Fruit fly (Drosophila melanogaster) S2 (cell line): ENCODE results near the gene Ptp61F.

Experiments
- CG8478 ChIP-seq: fragments of >200 bp; optimal IDR thresholded peaks from 2 replicates; lab custom pipeline; 2018
- CTCF ChIP-seq, 2 experiments: fragments of >200 bp; optimal IDR thresholded peaks; 2 replicates each; lab custom pipeline; 2018

The Ptp61F gene

DNA sequence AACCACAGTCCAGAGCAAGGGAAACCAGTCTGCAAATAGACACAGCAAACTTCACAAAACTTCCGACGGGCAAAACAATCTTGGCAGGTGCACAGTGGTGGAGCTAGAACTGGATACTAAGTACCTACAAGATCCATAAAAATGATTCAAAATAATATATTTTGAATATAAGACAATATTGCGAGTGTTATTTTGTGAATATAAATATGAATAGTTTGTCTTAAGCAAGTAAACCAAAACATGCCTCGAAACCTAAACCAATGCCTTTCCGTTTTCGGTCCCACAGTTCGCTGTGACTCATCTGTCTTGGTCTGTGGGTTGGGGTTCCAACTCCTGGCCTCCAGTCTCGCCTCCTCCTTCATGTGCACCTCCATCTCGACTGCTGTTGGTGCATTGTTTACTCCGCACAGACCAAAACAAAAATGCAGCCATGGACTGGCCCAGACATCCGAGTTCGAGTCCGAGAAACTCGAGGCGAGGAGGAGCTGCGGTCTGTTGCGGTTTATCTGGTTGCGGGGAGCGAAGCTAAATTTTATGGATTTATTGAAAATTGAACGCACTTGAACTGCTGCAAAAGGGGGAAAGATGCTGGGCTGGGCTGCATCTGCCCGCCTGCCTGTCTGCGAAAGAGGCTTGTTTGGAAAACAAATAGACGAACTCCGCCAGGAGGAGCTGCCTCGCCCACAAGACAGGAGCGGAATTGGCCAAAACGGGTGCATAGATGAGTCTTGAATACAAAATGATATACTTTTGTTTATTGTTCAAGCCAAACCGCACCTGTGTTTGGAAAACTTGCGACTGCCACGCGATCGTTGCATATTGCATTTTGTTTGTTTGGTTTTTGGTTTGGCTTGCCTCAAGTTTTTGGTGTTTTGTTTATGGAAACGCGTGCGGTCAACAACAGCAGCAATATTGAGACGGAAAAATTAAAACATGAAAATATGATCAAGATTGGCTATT, 82.8 kb downstream of the Ptp61F start:
- TF ChIP-seq CTCF (optimal IDR thresholded peaks at IDR 0.05; lab: Kevin White, UChicago) (no peak), CG8478 (lab: Kevin White, UChicago) (no peak)

DNA sequence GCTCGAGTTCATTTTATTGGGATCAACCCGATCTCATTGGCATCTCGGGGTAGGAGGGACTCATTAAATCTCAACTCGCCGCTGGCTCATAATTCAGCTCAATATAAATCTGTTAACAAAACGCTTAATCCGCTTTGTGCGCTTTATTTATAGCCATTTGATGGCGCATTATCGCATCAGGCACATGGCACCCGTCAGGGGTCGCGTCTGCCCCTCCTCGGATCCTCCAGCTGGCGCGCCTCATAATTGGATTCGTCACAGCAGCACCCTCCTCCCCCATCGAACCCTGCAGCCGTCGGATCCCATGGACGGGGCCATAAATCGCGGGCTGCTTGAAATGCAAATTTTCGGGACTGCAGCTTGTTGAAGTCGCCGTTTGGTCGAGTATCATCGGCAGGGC, 84.6 kb downstream of the Ptp61F start:
- TF ChIP-seq CG8478 (lab: Kevin White, UChicago) = no peak
- no peak for TF ChIP-seq CTCF (optimal IDR thresholded peaks at IDR 0.05; lab: Kevin White, UChicago)

DNA sequence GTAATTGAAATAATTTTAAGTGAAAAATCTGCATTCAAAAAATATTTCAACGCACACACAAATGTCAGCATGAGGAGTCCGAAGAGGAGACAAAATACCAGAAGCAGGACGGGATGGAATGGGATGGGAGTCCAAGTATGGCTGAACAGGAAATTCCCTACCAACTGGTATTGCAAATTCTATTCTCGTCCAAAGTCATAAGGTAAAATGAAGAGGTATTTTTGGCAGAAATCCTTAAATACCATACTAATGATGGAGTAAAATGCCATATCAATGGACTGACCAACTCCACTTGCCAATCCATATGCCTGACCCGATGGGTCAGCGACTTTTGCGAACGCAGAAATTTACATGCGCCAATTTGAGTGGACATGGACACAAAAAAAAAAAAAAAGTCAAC, 86.2 kb downstream of the Ptp61F start:
- TF ChIP-seq CG8478 (lab: Kevin White, UChicago) (no peak), CTCF (optimal IDR thresholded peaks at IDR 0.05; lab: Kevin White, UChicago) (no peak)

DNA sequence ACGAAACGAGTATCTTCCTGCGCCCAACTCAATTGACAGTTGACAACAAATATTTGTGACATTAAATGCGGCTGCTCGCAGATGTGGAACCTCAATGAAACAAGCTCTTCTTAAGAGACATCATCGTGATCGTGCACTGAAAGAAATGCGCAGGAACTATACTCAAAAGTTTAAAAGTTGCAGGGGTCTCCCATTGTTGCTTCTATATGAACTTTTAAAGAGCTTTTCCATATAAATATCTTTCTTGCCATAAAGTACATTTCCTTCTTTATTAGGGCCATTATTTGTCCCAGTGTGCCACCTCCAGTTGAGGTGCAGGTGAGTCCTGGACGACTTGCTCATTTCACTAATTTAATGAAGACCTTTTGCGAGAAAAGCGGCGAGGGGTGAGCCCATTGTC, 87.0 kb downstream of the Ptp61F start:
- TF ChIP-seq CTCF (optimal IDR thresholded peaks at IDR 0.05; lab: Kevin White, UChicago) = no peak
- TF ChIP-seq CG8478 (lab: Kevin White, UChicago) = no peak

DNA sequence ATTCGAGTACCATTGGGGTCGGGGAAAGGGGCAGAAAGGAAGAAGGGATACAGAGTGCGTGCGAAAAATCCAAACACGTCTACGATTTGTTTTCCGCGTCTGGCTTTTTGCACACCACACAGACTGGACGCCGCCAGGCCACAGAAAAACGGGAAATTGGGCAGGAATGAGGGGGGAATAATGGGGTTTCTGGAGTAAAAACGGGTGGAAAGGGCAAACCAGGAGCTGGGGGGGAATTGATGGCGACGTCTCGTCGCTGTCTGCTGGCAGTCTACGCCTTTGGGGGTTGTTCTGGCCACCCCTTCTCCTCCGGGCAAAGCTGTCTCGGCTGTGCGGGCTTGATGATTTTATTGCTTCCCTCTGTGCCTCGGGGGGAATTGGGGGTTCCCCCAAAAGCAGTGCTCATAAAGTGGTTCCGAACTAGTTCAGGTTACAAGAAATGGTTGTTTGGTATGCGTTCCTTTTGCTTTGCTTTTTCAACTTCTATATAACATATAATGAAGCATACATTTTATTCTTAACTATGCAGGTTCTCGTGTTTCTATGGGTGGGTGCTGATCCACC, 89.3 kb downstream of the Ptp61F start:
- TF ChIP-seq CG8478 (lab: Kevin White, UChicago) = no peak
- no peak for TF ChIP-seq CTCF (optimal IDR thresholded peaks at IDR 0.05; lab: Kevin White, UChicago)

DNA sequence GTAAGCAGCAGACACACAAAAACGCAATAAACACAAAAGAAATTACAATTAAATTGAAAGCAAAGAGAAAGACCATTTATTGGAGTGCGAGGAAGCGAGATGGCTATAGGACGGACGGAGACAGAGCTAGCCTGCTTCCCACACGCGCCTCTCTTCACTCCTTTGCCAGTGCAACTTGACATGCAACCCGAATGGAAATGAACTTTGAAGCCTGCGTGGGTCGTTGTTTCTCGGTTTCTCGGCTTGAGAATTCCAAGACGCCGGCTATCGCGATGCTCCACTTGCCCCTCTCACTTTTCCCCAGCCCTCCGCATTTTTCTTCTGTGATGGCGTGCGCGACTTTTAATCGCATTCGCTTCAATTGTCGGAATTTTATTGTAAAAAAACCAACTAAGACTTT, 94.1 kb downstream of the Ptp61F start:
- no peak for TF ChIP-seq CTCF (optimal IDR thresholded peaks at IDR 0.05; lab: Kevin White, UChicago)
- TF ChIP-seq CG8478 (lab: Kevin White, UChicago) = no peak

DNA sequence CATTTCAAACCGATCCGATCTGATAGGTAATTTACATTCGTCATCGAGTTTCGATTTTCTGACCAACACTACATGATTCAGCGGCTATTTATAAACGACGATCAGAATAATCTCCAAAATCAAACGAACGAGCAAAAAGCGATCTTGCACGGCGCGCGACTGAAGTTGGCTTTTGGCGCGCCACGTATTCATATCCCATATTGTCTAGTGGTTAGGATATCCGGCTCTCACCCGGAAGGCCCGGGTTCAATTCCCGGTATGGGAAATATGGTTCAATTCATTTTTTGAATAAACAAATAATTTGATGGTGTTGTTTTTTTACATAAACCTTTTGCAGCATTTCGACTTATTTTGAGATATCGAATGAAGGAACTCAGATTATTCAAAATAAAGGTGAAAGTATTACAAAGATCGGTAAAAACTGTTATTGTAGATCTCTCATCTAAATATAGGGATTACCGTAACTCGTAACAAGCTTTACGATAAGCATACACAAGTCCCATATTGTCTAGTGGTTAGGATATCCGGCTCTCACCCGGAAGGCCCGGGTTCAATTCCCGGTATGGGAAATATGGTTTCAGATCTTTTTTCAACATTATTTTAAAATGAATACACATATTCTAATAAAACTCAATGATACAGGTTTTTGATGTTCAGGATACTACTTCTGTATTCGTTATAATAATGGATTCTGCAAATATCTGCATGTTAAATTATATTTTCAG, 95.2 kb downstream of the Ptp61F start:
- no peak for TF ChIP-seq CG8478 (lab: Kevin White, UChicago)
- TF ChIP-seq CTCF (optimal IDR thresholded peaks at IDR 0.05; lab: Kevin White, UChicago) = no peak

DNA sequence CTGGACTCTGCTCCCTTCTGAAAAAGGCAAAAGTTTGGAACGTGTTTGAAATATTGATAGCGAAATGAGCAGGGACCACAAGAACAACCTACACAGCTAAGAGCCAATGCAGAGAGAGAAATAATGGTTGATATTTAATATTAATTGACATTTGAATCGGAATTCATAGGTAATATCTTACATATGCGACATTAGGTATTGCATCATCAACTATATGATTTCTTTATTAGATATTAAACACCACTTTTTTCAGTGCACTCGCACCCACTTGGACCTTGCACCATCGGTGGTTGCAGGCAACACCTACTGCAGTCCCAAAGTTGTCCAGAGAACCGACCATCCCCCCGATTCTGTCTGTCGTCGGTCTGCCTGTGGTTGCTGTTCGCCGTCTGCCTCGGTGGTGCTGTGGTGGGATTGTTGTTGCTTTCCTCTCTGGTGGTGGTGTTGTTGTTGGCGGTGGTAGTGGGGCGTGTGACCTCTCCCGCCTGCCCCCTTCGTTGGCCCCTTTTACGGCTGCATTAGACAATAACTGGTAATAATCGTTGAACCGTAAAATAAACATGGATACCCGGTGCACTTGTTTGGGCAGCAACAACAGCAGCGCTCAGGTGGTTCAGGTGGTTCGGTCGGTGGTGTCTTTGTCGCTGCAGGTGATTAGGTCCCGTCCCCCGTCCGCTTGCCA, 96.1 kb downstream of the Ptp61F start:
- TF ChIP-seq CG8478 (lab: Kevin White, UChicago) = no peak
- TF ChIP-seq CTCF (optimal IDR thresholded peaks at IDR 0.05; lab: Kevin White, UChicago) = no peak

DNA sequence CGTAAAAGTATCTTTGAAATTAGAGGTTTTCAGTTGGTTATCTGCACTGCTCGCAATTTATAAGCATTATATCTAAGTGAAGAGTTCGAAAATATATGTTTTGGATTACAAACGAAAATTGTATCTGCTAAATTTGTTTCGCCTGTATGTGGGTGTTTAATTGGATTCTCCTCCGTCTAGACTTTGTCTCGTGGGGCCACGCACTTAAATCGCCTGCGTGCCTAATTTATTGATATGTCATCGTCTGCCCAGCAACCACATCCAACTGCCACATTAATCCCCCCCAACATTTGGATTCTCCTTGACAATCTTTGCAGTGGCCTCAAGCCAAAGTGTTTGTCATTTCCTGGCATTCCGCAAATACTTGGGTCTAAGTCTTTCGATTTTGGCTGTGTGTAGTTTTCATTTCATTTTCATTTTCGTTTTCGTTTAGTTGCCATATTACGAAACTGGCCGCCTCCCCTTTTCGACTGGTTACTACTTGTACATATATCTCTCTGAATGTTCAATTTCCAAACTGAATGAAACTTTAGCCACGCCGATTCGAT, 96.9 kb downstream of the Ptp61F start:
- TF ChIP-seq CTCF (optimal IDR thresholded peaks at IDR 0.05; lab: Kevin White, UChicago) = no peak

DNA sequence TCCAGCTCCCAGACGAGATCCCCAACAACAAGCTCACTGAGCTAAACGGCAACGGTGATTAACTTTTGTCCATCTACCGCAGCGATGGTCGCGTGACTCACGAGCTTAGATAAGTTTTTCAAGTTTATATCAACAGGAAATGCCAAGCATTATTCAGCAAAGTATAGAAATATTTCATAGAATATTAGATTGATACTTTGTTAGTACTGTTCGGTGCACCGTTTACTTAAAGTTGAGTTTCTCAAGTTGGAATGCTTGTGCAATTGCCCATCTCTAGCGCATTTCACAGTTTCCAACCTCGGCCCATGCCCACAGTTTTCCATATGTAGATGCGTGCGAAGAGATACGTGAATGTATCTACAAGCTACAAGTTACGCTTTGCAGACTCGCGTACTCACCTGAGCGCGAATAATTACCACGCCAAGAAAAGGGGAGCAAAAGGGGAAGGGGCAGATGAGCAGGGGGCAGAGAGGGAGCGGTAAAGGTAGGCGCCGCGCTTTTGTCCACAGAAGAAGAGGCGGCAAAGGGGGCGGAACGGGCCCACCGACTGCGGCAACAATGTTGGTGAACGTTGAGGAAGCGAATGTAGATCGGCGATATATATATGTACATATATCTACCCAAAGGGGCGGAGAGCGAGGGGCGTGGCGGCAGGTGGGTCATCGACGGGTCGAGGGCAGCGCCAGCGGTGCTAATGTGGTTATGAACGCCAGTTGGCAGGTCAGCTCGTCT, 98.9 kb downstream of the Ptp61F start:
- TF ChIP-seq CTCF (optimal IDR thresholded peaks at IDR 0.05; lab: Kevin White, UChicago) (no peak), CG8478 (lab: Kevin White, UChicago) (no peak)

DNA sequence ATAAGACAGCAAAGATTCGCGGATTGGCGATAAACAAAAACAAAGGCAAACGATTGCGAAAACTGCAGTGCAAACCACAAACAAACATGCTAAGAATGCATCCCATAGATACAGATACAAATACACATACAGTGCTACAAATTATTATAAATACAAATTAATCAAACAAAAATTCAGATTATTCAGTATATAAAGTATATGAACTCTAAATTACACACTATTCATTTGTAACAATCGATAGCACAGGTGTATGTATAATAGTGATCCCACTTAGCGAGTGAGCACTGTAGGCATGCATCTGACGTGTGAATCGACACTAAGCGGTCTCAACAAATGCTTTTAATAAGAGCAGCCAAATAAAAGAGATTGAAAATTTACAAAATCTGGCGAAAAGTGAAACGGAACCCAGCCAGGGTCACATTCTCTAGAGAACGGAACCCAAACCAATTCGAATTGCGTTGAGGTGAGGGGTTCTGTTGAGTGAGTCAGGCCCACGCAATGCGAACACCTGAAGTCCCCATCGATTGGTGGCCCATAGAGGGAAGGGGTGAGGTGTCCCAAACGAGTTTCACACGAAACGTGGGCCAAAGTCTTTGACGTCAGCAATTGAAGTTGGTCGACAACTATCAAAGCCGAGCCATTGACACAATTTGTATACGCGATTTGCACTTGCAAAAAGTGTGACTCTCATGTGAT, 100.5 kb downstream of the Ptp61F start:
- TF ChIP-seq CTCF (optimal IDR thresholded peaks at IDR 0.05; lab: Kevin White, UChicago) (no peak), CG8478 (lab: Kevin White, UChicago) (no peak)

DNA sequence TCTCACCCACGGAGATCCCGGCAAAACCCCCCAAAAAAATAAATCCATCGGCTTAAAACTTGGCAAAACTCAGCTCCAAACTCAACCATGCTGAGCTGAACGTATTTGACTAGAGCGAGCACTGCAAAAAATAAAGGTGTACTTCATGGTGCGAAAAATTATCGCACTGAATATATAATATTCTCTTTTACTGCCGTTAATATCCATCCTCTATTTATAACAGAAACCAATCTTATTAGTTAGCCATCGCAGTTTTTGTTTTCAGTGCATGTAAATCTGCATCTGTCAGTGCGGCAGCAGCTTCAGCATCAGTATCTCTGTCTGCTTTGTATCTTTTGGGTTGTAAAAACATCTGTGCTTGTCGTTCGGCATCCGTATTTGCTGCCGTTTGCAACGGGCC, 104.1 kb downstream of the Ptp61F start:
- TF ChIP-seq CG8478 (lab: Kevin White, UChicago) (no peak), CTCF (optimal IDR thresholded peaks at IDR 0.05; lab: Kevin White, UChicago) (no peak)

DNA sequence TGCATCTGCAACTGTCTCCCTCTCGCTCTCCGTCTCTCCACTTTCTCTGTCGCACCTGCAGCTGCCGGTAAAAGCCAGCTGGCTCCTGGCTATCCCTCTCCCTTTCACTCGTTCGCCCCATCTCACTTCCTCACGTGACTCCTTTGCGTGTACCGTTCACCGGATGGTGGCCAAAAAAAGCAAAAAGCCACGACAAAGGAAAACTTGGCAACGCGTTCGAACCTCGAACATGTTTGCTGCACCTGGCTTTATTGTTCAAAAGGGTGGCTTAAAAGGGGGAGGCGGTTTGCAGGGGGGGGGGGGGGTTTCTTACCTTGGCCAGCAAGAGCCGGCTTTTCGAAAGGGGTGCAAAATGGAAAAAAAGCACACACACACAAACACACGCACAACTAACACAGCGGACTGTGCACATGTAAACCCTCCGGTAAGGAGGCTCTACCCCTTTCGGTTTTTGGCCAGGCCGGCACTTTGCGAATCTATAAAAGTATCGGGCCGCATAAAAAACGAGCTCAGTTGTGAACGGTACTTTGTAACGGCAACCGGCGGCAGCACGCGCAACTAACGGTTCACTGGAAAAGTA, 104.9 kb downstream of the Ptp61F start, which contains the start of gene ru:
TSS of gene ru (plus strand) at position 530 of the 580 bp plus-strand sequence.
- TF ChIP-seq CTCF (optimal IDR thresholded peaks at IDR 0.05; lab: Kevin White, UChicago) (no peak), CG8478 (lab: Kevin White, UChicago) (no peak)
